Worm (Caenorhabditis elegans): Measurements from ENCODE around the gene pro-1.

ce11 chrII:10527649-10528134 is 14.1 kb downstream of the pro-1 start, which contains the start of gene mab-10:
- TF ChIP-seq ama-1 (optimal IDR thresholded peaks at IDR 0.05) (no peak), rnt-1 (tag; optimal IDR thresholded peaks at IDR 0.05) (no peak), ceh-31 (tag; optimal IDR thresholded peaks at IDR 0.05) (no peak), ceh-6 (GFP tag; optimal IDR thresholded peaks at IDR 0.05) (no peak), pha-4 (tag; optimal IDR thresholded peaks at IDR 0.05) (no peak), pha-2 (tag; optimal IDR thresholded peaks at IDR 0.05) (no peak), ceh-22 (tag; optimal IDR thresholded peaks at IDR 0.05) (no peak), nfya-1 (tag; optimal IDR thresholded peaks at IDR 0.05) (no peak), K02D7.2 (tag; optimal IDR thresholded peaks at IDR 0.05) (no peak), syd-9 (tag; optimal IDR thresholded peaks at IDR 0.05) (no peak), fkh-10 (GFP tag; optimal IDR thresholded peaks at IDR 0.05) (no peak), tbx-7 (tag; optimal IDR thresholded peaks at IDR 0.05) (no peak), ceh-30 (tag; optimal IDR thresholded peaks at IDR 0.05) (no peak), hlh-15 (tag; optimal IDR thresholded peaks at IDR 0.05) (no peak)
